Fruit fly (Drosophila melanogaster) whole organism: ENCODE measurements around the gene Fst.

Source experiments
- Dll ChIP-seq: fragments of >200 bp; optimal IDR thresholded peaks from 2 replicates; lab custom pipeline; 2017
- psq ChIP-seq: fragments of >200 bp; optimal IDR thresholded peaks from 2 replicates; lab custom pipeline; 2017

- TF ChIP-seq psq (lab: Kevin White, UChicago): no peak
- no peak for TF ChIP-seq Dll (lab: Kevin White, UChicago)
These were observed 40.9 kb downstream of the Fst start for dm6 chr3R:9605084-9605483.
